Worm (Caenorhabditis elegans) whole organism, L4 larva: ENCODE measurements around the gene tpst-1.
A peak's percentile ranks its signal among the peaks of the same experiment; 100 is the strongest.

Experiments
- F37D6.2 ChIP-seq: sonication (generic microtip); optimal IDR thresholded peaks from 2 replicates; lab custom pipeline; 2016; ENCODE audit warnings: mild to moderate bottlenecking, missing genetic modification characterization, missing compliant biosample characterization
- F49E8.2 ChIP-seq: sonication (generic microtip); optimal IDR thresholded peaks from 2 replicates; lab custom pipeline; 2016; ENCODE audit warnings: missing compliant biosample characterization, mild to moderate bottlenecking, missing genetic modification characterization, borderline replicate concordance
- T26A8.4 ChIP-seq: fragments of 200-800 bp; sonication (Bioruptor generic); IDR thresholded peaks from 2 replicates; pipeline ENCODE4 v1.3.6; 2022; ENCODE audit warnings: missing genetic modification characterization, missing compliant biosample characterization
- Y5F2A.4 ChIP-seq: fragments of 200-800 bp; sonication (Bioruptor generic); optimal IDR thresholded peaks from 2 replicates; lab custom pipeline; 2018; ENCODE audit warnings: mild to moderate bottlenecking, missing genetic modification characterization, missing compliant biosample characterization
- ZK546.5 ChIP-seq, 2 experiments: sonication (generic microtip); optimal IDR thresholded peaks; 2 replicates each; lab custom pipeline; 2017; ENCODE audit warnings: missing biosample characterization in 2 of 2, missing genetic modification characterization in 2 of 2
- aha-1 ChIP-seq: fragments of 150-350 bp; peaks from one replicate; lab custom pipeline; 2014; ENCODE audit warnings: missing biosample characterization, missing genetic modification characterization
- aly-2 ChIP-seq: sonication (generic microtip); optimal IDR thresholded peaks from 2 replicates; lab custom pipeline; 2018; ENCODE audit warnings: missing biosample characterization, missing genetic modification characterization
- ama-1 ChIP-seq: fragments of 150-350 bp; optimal IDR thresholded peaks from 2 replicates; lab custom pipeline; 2014; ENCODE audit warnings: inconsistent platforms, mixed read lengths
- arid-1 ChIP-seq: fragments of 200-800 bp; sonication (Bioruptor generic); conservative IDR thresholded peaks from 2 replicates; pipeline ENCODE4 v1.3.6; 2022; ENCODE audit warnings: missing genetic modification reagents, missing genetic modification characterization, missing compliant biosample characterization
- ceh-82 ChIP-seq: sonication (generic microtip); optimal IDR thresholded peaks from 2 replicates; lab custom pipeline; 2017; ENCODE audit warnings: missing biosample characterization, missing genetic modification characterization
- daf-12 ChIP-seq: fragments of 150-350 bp; optimal IDR thresholded peaks from 2 replicates; lab custom pipeline; 2014; ENCODE audit warnings: missing biosample characterization, missing genetic modification reagents, missing genetic modification characterization
- dmd-9 ChIP-seq: fragments of 200-800 bp; sonication (Bioruptor generic); IDR thresholded peaks from 2 replicates; pipeline ENCODE4 v1.3.6; 2022; ENCODE audit warnings: missing genetic modification reagents, missing genetic modification characterization, missing compliant biosample characterization
- duxl-1 ChIP-seq: sonication (generic microtip); optimal IDR thresholded peaks from 2 replicates; lab custom pipeline; 2016; ENCODE audit warnings: mild to moderate bottlenecking, missing genetic modification characterization, moderate library complexity, missing compliant biosample characterization; ENCODE audit not compliant: poor library complexity
- fkh-10 ChIP-seq: fragments of 150-350 bp; optimal IDR thresholded peaks from 2 replicates; lab custom pipeline; 2014; ENCODE audit warnings: missing biosample characterization, missing genetic modification reagents, missing genetic modification characterization
- gei-8 ChIP-seq: fragments of 200-800 bp; sonication (Bioruptor generic); optimal IDR thresholded peaks from 2 replicates; lab custom pipeline; 2018; ENCODE audit warnings: mild to moderate bottlenecking, missing genetic modification characterization, missing compliant biosample characterization
- jun-1 ChIP-seq: fragments of 150-350 bp; optimal IDR thresholded peaks from 2 replicates; lab custom pipeline; 2014; ENCODE audit warnings: missing biosample characterization, missing genetic modification reagents, missing genetic modification characterization
- lim-7 ChIP-seq: fragments of 200-800 bp; sonication (Bioruptor generic); IDR thresholded peaks from 2 replicates; pipeline ENCODE4 v1.3.6; 2022; ENCODE audit warnings: missing genetic modification characterization, missing compliant biosample characterization
- lin-1 ChIP-seq: fragments of 200-800 bp; sonication (Bioruptor generic); IDR thresholded peaks from 2 replicates; pipeline ENCODE4 v1.3.6; 2022; ENCODE audit warnings: missing genetic modification reagents, missing genetic modification characterization, missing compliant biosample characterization
- lin-38 ChIP-seq: fragments of 200-800 bp; sonication (Bioruptor generic); IDR thresholded peaks from 2 replicates; pipeline ENCODE4 v1.3.6; 2022; ENCODE audit warnings: missing genetic modification reagents, missing genetic modification characterization, missing compliant biosample characterization
- lin-39 ChIP-seq: fragments of 150-350 bp; optimal IDR thresholded peaks from 2 replicates; lab custom pipeline; 2014; ENCODE audit warnings: missing biosample characterization, missing genetic modification reagents, missing genetic modification characterization
- lsy-2 ChIP-seq, 2 experiments: fragments of 150-350 bp in 1 of 2; sonication (generic microtip) in 1 of 2; optimal IDR thresholded peaks; 2 replicates each; lab custom pipeline; 2014 to 2017; ENCODE audit warnings: missing biosample characterization in 2 of 2, missing genetic modification characterization in 2 of 2
- madf-5 ChIP-seq, 2 experiments: fragments of 200-800 bp; sonication (Bioruptor generic); IDR thresholded peaks; 2 replicates each; pipeline ENCODE4 v1.3.6; 2022; ENCODE audit warnings: missing compliant biosample characterization in 2 of 2, missing genetic modification characterization in 2 of 2
- mdl-1 ChIP-seq, 2 experiments: fragments of 150-350 bp in 1 of 2; sonication (generic microtip) in 1 of 2; optimal IDR thresholded peaks; 2 replicates each; lab custom pipeline; 2014 to 2017; ENCODE audit warnings: missing biosample characterization in 2 of 2, missing genetic modification characterization in 2 of 2
- mdt-29 ChIP-seq: fragments of 200-800 bp; sonication (Bioruptor generic); IDR thresholded peaks from 2 replicates; pipeline ENCODE4 v1.3.6; 2022; ENCODE audit warnings: missing genetic modification reagents, missing genetic modification characterization, missing compliant biosample characterization
- mxl-3 ChIP-seq: fragments of 200-800 bp; sonication (Bioruptor generic); optimal IDR thresholded peaks from 2 replicates; lab custom pipeline; 2018; ENCODE audit warnings: mild to moderate bottlenecking, missing genetic modification characterization, missing compliant biosample characterization
- nhr-102 ChIP-seq: sonication (generic microtip); optimal IDR thresholded peaks from 2 replicates; lab custom pipeline; 2016; ENCODE audit warnings: mild to moderate bottlenecking, missing genetic modification characterization, moderate library complexity, missing compliant biosample characterization
- nhr-48 ChIP-seq: sonication (generic microtip); optimal IDR thresholded peaks from 2 replicates; lab custom pipeline; 2016; ENCODE audit warnings: mild to moderate bottlenecking, missing genetic modification characterization, missing compliant biosample characterization
- nhr-76 ChIP-seq: fragments of 150-350 bp; optimal IDR thresholded peaks from 2 replicates; lab custom pipeline; 2014; ENCODE audit warnings: missing biosample characterization, missing genetic modification characterization
- set-16 ChIP-seq: fragments of 200-800 bp; sonication (Bioruptor generic); IDR thresholded peaks from 2 replicates; pipeline ENCODE4 v1.3.6; 2022; ENCODE audit warnings: missing genetic modification reagents, missing genetic modification characterization, missing compliant biosample characterization
- snpc-1.2 ChIP-seq: fragments of 200-800 bp; sonication (Bioruptor generic); IDR thresholded peaks from 2 replicates; pipeline ENCODE4 v1.3.6; 2022; ENCODE audit warnings: missing genetic modification reagents, missing genetic modification characterization, missing compliant biosample characterization
- snpc-4 ChIP-seq: fragments of 150-350 bp; optimal IDR thresholded peaks from 2 replicates; lab custom pipeline; 2014; ENCODE audit warnings: missing biosample characterization, missing genetic modification characterization
- spr-1 ChIP-seq: sonication (generic microtip); optimal IDR thresholded peaks from 2 replicates; lab custom pipeline; 2016; ENCODE audit warnings: mild to moderate bottlenecking, missing genetic modification characterization, missing compliant biosample characterization
- spr-3 ChIP-seq: fragments of 200-800 bp; sonication (Bioruptor generic); optimal IDR thresholded peaks from 2 replicates; lab custom pipeline; 2018; ENCODE audit warnings: mild to moderate bottlenecking, missing genetic modification characterization, missing compliant biosample characterization
- unc-130 ChIP-seq: sonication (generic microtip); optimal IDR thresholded peaks from 2 replicates; lab custom pipeline; 2016; ENCODE audit warnings: missing genetic modification reagents, missing genetic modification characterization, missing compliant biosample characterization
- unc-62 ChIP-seq, 3 experiments: fragments of 150-350 bp in 1 of 3; sonication (generic microtip); optimal IDR thresholded peaks in 2 of 3; peaks in 1 of 3; 1 replicate in 1 of 3; 2 replicates in 2 of 3; lab custom pipeline; 2014 to 2017; ENCODE audit warnings: missing biosample characterization in 3 of 3, missing genetic modification characterization in 3 of 3, missing genetic modification reagents in 3 of 3, missing genotype in 1 of 3
- zfp-3 ChIP-seq: fragments of 200-800 bp; sonication (Bioruptor generic); conservative IDR thresholded peaks from 2 replicates; pipeline ENCODE4 v1.3.6; 2022; ENCODE audit warnings: missing genetic modification reagents, missing genetic modification characterization, missing compliant biosample characterization
- zip-11 ChIP-seq: fragments of 200-800 bp; sonication (Bioruptor generic); IDR thresholded peaks from 2 replicates; pipeline ENCODE4 v1.3.6; 2022; ENCODE audit warnings: missing genetic modification characterization, missing compliant biosample characterization

Gene tpst-1

DNA sequence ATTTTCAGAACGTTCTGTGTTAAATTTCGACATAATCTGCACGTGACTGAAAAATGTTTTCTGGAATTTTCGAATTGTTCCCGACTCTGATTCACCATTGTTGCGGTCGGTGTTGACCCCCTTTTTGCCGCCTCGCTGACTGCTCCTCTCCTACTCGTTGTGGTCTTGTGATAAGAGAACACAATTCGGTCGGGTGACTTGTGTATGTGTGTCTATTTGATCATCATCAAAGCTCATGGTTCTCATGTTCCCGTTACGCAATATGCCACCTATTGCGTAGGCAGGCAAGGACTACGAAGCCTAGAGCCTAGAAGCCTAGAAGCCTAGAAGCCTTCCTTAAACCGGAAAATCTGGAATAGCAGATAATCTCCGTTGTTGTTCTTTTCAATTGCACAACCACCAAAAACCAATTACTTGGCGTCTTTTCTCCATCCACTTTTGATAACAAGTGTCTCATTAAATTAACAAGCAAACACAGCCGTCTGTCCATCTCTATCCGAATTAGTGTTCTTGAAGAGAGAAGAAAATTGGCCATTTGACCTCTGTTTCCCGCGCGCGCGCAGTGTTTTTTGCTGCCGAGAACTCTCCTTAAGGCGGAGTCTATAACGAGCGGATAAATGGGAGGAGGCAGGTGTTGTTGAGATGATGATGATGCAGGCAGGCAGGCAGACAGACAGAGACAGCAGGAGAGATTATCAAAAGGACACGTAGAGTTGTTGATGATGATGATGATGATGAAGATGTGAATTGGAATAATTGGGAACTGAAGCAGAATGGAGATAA, 47.2 kb downstream of the tpst-1 start (continued):
- TF ChIP-seq nhr-48 (tag; lab: Kevin White, UChicago): peak; percentile 37
- no peak for TF ChIP-seq unc-130 (GFP tag; lab: Kevin White, UChicago)
- peak; percentile 76 for TF ChIP-seq jun-1
- TF ChIP-seq snpc-4 (tag; lab: Kevin White, UChicago): no peak
- peak; percentile 43 to 62 for TF ChIP-seq lsy-2 (tag; optimal IDR thresholded peaks at IDR 0.05; lab: Kevin White, UChicago)
- TF ChIP-seq madf-5 (GFP tag; IDR thresholded peaks at IDR 0.05; lab: Robert Waterston, UW): no peak
- peak; percentile 40 for TF ChIP-seq duxl-1 (tag; lab: Kevin White, UChicago)
- TF ChIP-seq mdl-1 (tag; optimal IDR thresholded peaks at IDR 0.05; lab: Kevin White, UChicago): peak; percentile 8 to 56
- TF ChIP-seq aly-2 (tag; lab: Kevin White, UChicago): no peak
- no peak for TF ChIP-seq Y5F2A.4 (GFP tag; lab: Kevin White, UChicago)
- TF ChIP-seq spr-3 (GFP tag; lab: Kevin White, UChicago): no peak
- TF ChIP-seq zfp-3 (GFP tag; lab: Robert Waterston, UW): no peak
- TF ChIP-seq F49E8.2 (tag; lab: Kevin White, UChicago): no peak
- no peak for TF ChIP-seq arid-1 (GFP tag; lab: Robert Waterston, UW)
- peak in 1 of 2 experiments; percentile 80 for TF ChIP-seq unc-62 (GFP tag; optimal IDR thresholded peaks at IDR 0.05 in 1 of 2; lab: Kevin White, UChicago)
- TF ChIP-seq unc-62 (tag; optimal IDR thresholded peaks at IDR 0.05; lab: Kevin White, UChicago): no peak
- peak; percentile 51 for TF ChIP-seq lin-38
- peak; percentile 98 for TF ChIP-seq mdt-29
- TF ChIP-seq F37D6.2 (tag; lab: Kevin White, UChicago): no peak
- TF ChIP-seq lin-39: no peak
- TF ChIP-seq zip-11 (GFP tag; lab: Robert Waterston, UW): no peak
- no peak for TF ChIP-seq ZK546.5 (tag; optimal IDR thresholded peaks at IDR 0.05; lab: Kevin White, UChicago)
- no peak for TF ChIP-seq daf-12 (tag; lab: Kevin White, UChicago)
- TF ChIP-seq mxl-3 (GFP tag; lab: Kevin White, UChicago): peak; percentile 41
- no peak for TF ChIP-seq dmd-9 (GFP tag; lab: Robert Waterston, UW)
- TF ChIP-seq ceh-82 (tag; lab: Kevin White, UChicago): no peak
- TF ChIP-seq ama-1: peak; percentile 37
- TF ChIP-seq gei-8 (GFP tag; lab: Kevin White, UChicago): no peak
- peak; percentile 38; the same call in 1 of the 2 replicates for TF ChIP-seq set-16 (GFP tag; lab: Robert Waterston, UW)
- peak; percentile 45; the same call in 1 of the 2 replicates for TF ChIP-seq T26A8.4 (GFP tag; lab: Robert Waterston, UW)
- TF ChIP-seq nhr-76 (tag; lab: Kevin White, UChicago): no peak
- TF ChIP-seq lin-1: 0 out of 2 replicates have a peak, but pooled peaks have one; percentile 16
- peak; percentile 62 for TF ChIP-seq nhr-102 (tag; lab: Kevin White, UChicago)
- TF ChIP-seq snpc-1.2 (GFP tag; lab: Robert Waterston, UW): no peak
- TF ChIP-seq spr-1 (tag; lab: Kevin White, UChicago): no peak
- no peak for TF ChIP-seq fkh-10

DNA sequence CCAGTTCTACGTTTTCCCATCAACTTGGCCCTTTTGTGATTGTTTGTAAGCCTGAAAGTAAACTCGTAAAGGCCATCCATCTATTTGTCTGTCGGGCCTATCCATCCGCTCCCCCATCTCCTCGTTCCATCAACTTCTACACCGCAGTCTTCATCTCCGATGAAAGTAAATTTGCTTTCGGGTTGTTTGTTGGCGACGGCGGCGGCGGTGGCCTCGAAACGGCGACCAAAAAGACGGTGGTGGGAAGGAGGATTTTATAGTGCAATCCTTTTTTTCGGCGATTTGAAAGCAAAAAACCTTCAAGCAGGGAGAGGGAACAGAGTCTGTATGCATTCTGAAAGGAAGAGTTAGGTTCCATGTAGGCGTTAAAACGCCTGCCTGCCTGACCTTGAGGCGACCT, 47.9 kb downstream of the tpst-1 start:
- TF ChIP-seq aha-1 (tag; lab: Kevin White, UChicago): peak; percentile 80
- no peak for TF ChIP-seq lim-7
